Worm (Caenorhabditis elegans) whole organism, early embryonic: ENCODE data around the gene prde-1.

Experiments
- B0310.2 ChIP-seq: sonication (generic microtip); optimal IDR thresholded peaks from 2 replicates; lab custom pipeline; 2016; ENCODE audit warnings: mild to moderate bottlenecking, missing genetic modification characterization, missing compliant biosample characterization
- F13C5.2 ChIP-seq: sonication (generic microtip); optimal IDR thresholded peaks from 2 replicates; lab custom pipeline; 2017; ENCODE audit warnings: mild to moderate bottlenecking, missing genetic modification characterization, inconsistent platforms, missing compliant biosample characterization
- aly-1 ChIP-seq: sonication (generic microtip); optimal IDR thresholded peaks from 2 replicates; lab custom pipeline; 2016; ENCODE audit warnings: missing genetic modification characterization, missing compliant biosample characterization
- ama-1 ChIP-seq: fragments of 150-350 bp; optimal IDR thresholded peaks from 2 replicates; lab custom pipeline; 2014
- ceh-13 ChIP-seq: fragments of 200-800 bp; sonication (Bioruptor generic); optimal IDR thresholded peaks from 2 replicates; lab custom pipeline; 2018; ENCODE audit warnings: mild to moderate bottlenecking, missing genetic modification characterization, missing compliant biosample characterization
- ceh-36 ChIP-seq: sonication (generic microtip); optimal IDR thresholded peaks from 2 replicates; lab custom pipeline; 2016; ENCODE audit warnings: missing genetic modification characterization, inconsistent platforms, missing compliant biosample characterization
- ets-7 ChIP-seq: sonication (generic microtip); optimal IDR thresholded peaks from 2 replicates; lab custom pipeline; 2016; ENCODE audit warnings: missing genotype, missing genetic modification characterization, missing compliant biosample characterization
- flt-1 ChIP-seq: fragments of 200-800 bp; sonication (Bioruptor generic); IDR thresholded peaks from 2 replicates; pipeline ENCODE4 v1.3.6; 2022; ENCODE audit warnings: missing genetic modification characterization, missing compliant biosample characterization
- hmbx-1 ChIP-seq: sonication (generic microtip); optimal IDR thresholded peaks from 2 replicates; lab custom pipeline; 2016; ENCODE audit warnings: mild to moderate bottlenecking, missing genetic modification characterization, missing compliant biosample characterization
- hmg-4 ChIP-seq: fragments of 200-800 bp; sonication (Bioruptor generic); optimal IDR thresholded peaks from 2 replicates; lab custom pipeline; 2018; ENCODE audit warnings: mild to moderate bottlenecking, missing genetic modification characterization, missing compliant biosample characterization
- hnd-1 ChIP-seq: sonication (generic microtip); optimal IDR thresholded peaks from 2 replicates; lab custom pipeline; 2016; ENCODE audit warnings: missing genetic modification characterization, missing compliant biosample characterization
- pes-1 ChIP-seq: fragments of 200-800 bp; sonication (Bioruptor generic); IDR thresholded peaks from 2 replicates; pipeline ENCODE4 v1.3.6; 2022; ENCODE audit warnings: missing genetic modification reagents, missing genetic modification characterization, missing compliant biosample characterization
- scrt-1 ChIP-seq: fragments of 200-800 bp; sonication (Bioruptor generic); IDR thresholded peaks from 2 replicates; pipeline ENCODE4 v1.3.6; 2022; ENCODE audit warnings: missing genetic modification characterization, missing compliant biosample characterization
- sea-1 ChIP-seq: fragments of 200-800 bp; sonication (Bioruptor generic); conservative IDR thresholded peaks from 2 replicates; pipeline ENCODE4 v1.3.6; 2022; ENCODE audit warnings: missing genetic modification characterization, missing compliant biosample characterization
- tbx-11 ChIP-seq: fragments of 200-800 bp; sonication (Bioruptor generic); IDR thresholded peaks from 2 replicates; pipeline ENCODE4 v1.3.6; 2022; ENCODE audit warnings: missing genetic modification characterization, missing compliant biosample characterization
- tbx-37 ChIP-seq: fragments of 200-800 bp; sonication (Bioruptor generic); conservative IDR thresholded peaks from 2 replicates; pipeline ENCODE4 v1.3.6; 2022; ENCODE audit warnings: missing genetic modification reagents, missing genetic modification characterization, missing compliant biosample characterization
- tra-4 ChIP-seq: sonication (generic microtip); optimal IDR thresholded peaks from 2 replicates; lab custom pipeline; 2017; ENCODE audit warnings: missing genetic modification characterization, missing compliant biosample characterization

Gene prde-1

ce11 chrV:15543252-15543651, 5.2 kb downstream of the prde-1 start:
- TF ChIP-seq hmg-4 (GFP tag; lab: Kevin White, UChicago) (no peak), hnd-1 (tag; lab: Kevin White, UChicago) (no peak), hmbx-1 (no peak)

- TF ChIP-seq ceh-13 (GFP tag; lab: Kevin White, UChicago) (no peak), B0310.2 (no peak), tra-4 (no peak), pes-1 (GFP tag; lab: Robert Waterston, UW) (no peak), hnd-1 (tag; lab: Kevin White, UChicago) (no peak), hmbx-1 (no peak), tbx-37 (GFP tag; lab: Robert Waterston, UW) (no peak), ceh-36 (tag; lab: Kevin White, UChicago) (no peak), aly-1 (no peak), sea-1 (GFP tag; lab: Robert Waterston, UW) (no peak), F13C5.2 (tag; lab: Kevin White, UChicago) (no peak), scrt-1 (no peak), flt-1 (GFP tag; lab: Robert Waterston, UW) (no peak)
Observed at ce11 chrV:15544898-15545297, 6.9 kb downstream of the prde-1 start, which contains the start of gene glb-14. Gene glb-14, minus strand, starts transcription at chrV:15544994.

ce11 chrV:15547727-15548126, 9.7 kb downstream of the prde-1 start:
- TF ChIP-seq scrt-1 = peak; percentile 36; the same call in 1 of the 2 replicates
- 0 out of 2 replicates have a peak, but pooled peaks have one; percentile 34 for TF ChIP-seq flt-1 (GFP tag; lab: Robert Waterston, UW)
- peak; percentile 65; the same call in 1 of the 2 replicates for TF ChIP-seq pes-1 (GFP tag; lab: Robert Waterston, UW)
- TF ChIP-seq tbx-11 (GFP tag; lab: Robert Waterston, UW) = peak; percentile 46; the same call in 1 of the 2 replicates
- TF ChIP-seq hmg-4 (GFP tag; lab: Kevin White, UChicago) = no peak

DNA sequence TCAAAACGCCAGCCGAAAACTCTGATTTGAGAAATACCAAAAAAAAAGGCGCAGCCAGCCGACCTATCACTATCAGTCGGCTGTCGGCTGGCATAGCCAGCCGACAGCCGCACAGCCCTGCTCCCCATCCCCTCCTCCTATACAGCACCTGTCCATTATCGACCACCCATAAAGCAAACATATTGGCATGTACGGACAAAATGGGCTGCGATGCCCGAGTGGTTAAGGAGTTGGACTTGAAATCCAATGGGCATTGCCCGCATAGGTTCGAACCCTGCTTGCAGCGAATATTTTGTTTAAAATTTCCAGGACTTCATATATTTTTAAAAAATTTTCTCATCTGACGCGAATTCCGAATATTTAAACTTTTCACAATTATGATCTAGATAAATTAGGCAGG, 12.4 kb downstream of the prde-1 start:
- TF ChIP-seq hmg-4 (GFP tag; lab: Kevin White, UChicago) = no peak
- TF ChIP-seq pes-1 (GFP tag; lab: Robert Waterston, UW) = 0 out of 2 replicates have a peak, but pooled peaks have one; percentile 48
- no peak for TF ChIP-seq ets-7
- peak; percentile 11; the same call in 1 of the 2 replicates for TF ChIP-seq flt-1 (GFP tag; lab: Robert Waterston, UW)
- peak; percentile 2 for TF ChIP-seq ceh-36 (tag; lab: Kevin White, UChicago)

DNA sequence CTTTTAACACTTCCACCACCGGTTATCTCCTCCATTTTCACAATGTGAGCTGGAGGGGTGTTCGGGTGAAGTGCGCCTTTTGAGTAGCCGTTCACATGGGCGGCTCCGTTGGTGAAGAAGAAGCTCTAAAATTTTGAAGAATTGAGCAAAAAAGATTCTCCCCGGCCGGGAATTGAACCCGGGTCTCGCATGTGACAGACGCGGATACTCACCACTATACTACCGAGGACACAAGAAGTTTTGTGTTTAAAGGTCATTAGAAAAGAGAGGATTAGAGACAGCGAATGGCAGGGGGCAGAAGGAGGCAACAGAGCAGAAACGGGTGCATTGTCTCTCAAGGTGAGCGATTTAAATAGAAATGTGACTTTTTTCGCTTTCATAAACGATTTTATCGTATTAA, 13.6 kb downstream of the prde-1 start:
- TF ChIP-seq ceh-36 (tag; lab: Kevin White, UChicago) = peak; percentile 95
- TF ChIP-seq hmg-4 (GFP tag; lab: Kevin White, UChicago) = peak; percentile 92
- peak; percentile 92 for TF ChIP-seq pes-1 (GFP tag; lab: Robert Waterston, UW)
- peak; percentile 57 for TF ChIP-seq ets-7
- peak; percentile 59 for TF ChIP-seq hmbx-1
- TF ChIP-seq aly-1 = peak; percentile 86
- TF ChIP-seq ama-1 (lab: Kevin White, UChicago) = no peak
- peak; percentile 92 for TF ChIP-seq scrt-1
- peak; percentile 71 for TF ChIP-seq tra-4
- TF ChIP-seq tbx-11 (GFP tag; lab: Robert Waterston, UW) = peak; percentile 89
- peak; percentile 77 for TF ChIP-seq ceh-13 (GFP tag; lab: Kevin White, UChicago)
- peak; percentile 92 for TF ChIP-seq tbx-37 (GFP tag; lab: Robert Waterston, UW)
- peak; percentile 82 for TF ChIP-seq B0310.2
- peak; percentile 91 for TF ChIP-seq F13C5.2 (tag; lab: Kevin White, UChicago)
- TF ChIP-seq hnd-1 (tag; lab: Kevin White, UChicago) = peak; percentile 80
- peak; percentile 92 for TF ChIP-seq flt-1 (GFP tag; lab: Robert Waterston, UW)
- peak; percentile 89 for TF ChIP-seq sea-1 (GFP tag; lab: Robert Waterston, UW)

ce11 chrV:15553869-15554268, 15.8 kb downstream of the prde-1 start:
- TF ChIP-seq F13C5.2 (tag; lab: Kevin White, UChicago) = peak; percentile 15
- TF ChIP-seq aly-1 = no peak
- TF ChIP-seq tbx-37 (GFP tag; lab: Robert Waterston, UW) = peak; percentile 45; the same call in 1 of the 2 replicates
- no peak for TF ChIP-seq ama-1 (lab: Kevin White, UChicago)
- no peak for TF ChIP-seq B0310.2
- 0 out of 2 replicates have a peak, but pooled peaks have one; percentile 39 for TF ChIP-seq scrt-1
- TF ChIP-seq hmg-4 (GFP tag; lab: Kevin White, UChicago) = peak; percentile 35
- peak; percentile 67 for TF ChIP-seq tbx-11 (GFP tag; lab: Robert Waterston, UW)
- peak; percentile 65 for TF ChIP-seq flt-1 (GFP tag; lab: Robert Waterston, UW)
- peak; percentile 76 for TF ChIP-seq pes-1 (GFP tag; lab: Robert Waterston, UW)
- TF ChIP-seq hnd-1 (tag; lab: Kevin White, UChicago) = peak; percentile 41
- TF ChIP-seq ceh-13 (GFP tag; lab: Kevin White, UChicago) = peak; percentile 17
- TF ChIP-seq ceh-36 (tag; lab: Kevin White, UChicago) = peak; percentile 46
- TF ChIP-seq ets-7 = no peak
- no peak for TF ChIP-seq hmbx-1
- TF ChIP-seq sea-1 (GFP tag; lab: Robert Waterston, UW) = no peak
- TF ChIP-seq tra-4 = no peak

DNA sequence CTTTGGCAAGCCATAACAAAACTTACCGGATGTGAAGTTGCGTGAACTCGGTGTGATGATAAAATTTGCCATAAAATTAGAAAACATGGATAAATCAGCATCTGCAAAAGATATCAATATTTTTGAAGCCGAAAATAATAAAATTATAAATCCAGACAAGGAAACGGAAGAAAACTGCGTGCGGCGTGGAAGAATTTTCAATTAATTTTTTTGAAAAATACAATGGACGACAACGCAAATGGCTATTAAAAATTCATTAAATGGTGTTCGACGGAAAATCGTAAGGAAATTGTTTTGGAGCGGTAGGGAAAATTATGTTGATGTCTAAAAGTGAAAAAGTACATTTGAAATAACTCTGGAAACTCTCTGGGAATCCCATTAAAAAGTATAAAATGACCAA, 21.0 kb downstream of the prde-1 start, which contains the start of gene acr-18:
Gene acr-18 (minus strand): TSS at position 101 of the 400 bp plus-strand sequence.
- no peak for TF ChIP-seq ama-1 (lab: Kevin White, UChicago)
- no peak for TF ChIP-seq ceh-13 (GFP tag; lab: Kevin White, UChicago)
- TF ChIP-seq ets-7 = no peak
- no peak for TF ChIP-seq hnd-1 (tag; lab: Kevin White, UChicago)
- TF ChIP-seq aly-1 = no peak
- no peak for TF ChIP-seq sea-1 (GFP tag; lab: Robert Waterston, UW)
- no peak for TF ChIP-seq hmbx-1
- TF ChIP-seq B0310.2 = no peak
- no peak for TF ChIP-seq tbx-37 (GFP tag; lab: Robert Waterston, UW)
- TF ChIP-seq scrt-1 = no peak
- TF ChIP-seq pes-1 (GFP tag; lab: Robert Waterston, UW) = no peak

DNA sequence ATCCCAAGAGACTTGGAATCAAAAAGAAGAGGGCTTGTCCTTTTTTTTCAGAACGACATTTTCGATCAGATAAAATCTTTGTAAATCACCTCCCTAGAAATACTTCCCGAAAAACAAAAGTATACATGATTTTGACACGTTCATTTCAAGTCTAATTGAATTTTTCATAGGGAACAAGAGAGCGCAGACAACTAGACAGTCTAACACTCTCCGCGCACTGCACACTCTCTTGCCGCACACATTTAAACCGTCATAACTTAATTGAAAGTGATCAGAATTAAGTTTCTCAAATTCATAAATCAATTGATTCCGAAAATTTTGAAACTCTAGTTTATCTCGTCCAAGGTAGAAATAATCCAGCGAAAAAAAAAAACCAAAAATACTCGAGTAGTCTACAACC, 21.7 kb downstream of the prde-1 start:
- TF ChIP-seq tra-4 (no peak), hmg-4 (GFP tag; lab: Kevin White, UChicago) (no peak), ceh-36 (tag; lab: Kevin White, UChicago) (no peak), hmbx-1 (no peak), B0310.2 (no peak), tbx-11 (GFP tag; lab: Robert Waterston, UW) (no peak), F13C5.2 (tag; lab: Kevin White, UChicago) (no peak), ets-7 (no peak), ama-1 (lab: Kevin White, UChicago) (no peak), scrt-1 (no peak), aly-1 (no peak), hnd-1 (tag; lab: Kevin White, UChicago) (no peak), tbx-37 (GFP tag; lab: Robert Waterston, UW) (no peak)
